Fruit fly (Drosophila melanogaster) whole organism, wandering third instar larva: Measurements from ENCODE around the gene Neu2.

Experiments
- Abd-B ChIP-seq: fragments of >200 bp; optimal IDR thresholded peaks from 2 replicates; lab custom pipeline; 2017; ENCODE audit warnings: missing biosample characterization, missing genetic modification characterization
- CG32264 ChIP-seq: fragments of 200-800 bp; sonication (Bioruptor generic); optimal IDR thresholded peaks from 2 replicates; lab custom pipeline; 2016; ENCODE audit warnings: missing biosample characterization, missing genetic modification characterization
- CG9705 ChIP-seq: fragments of 200-800 bp; sonication (Bioruptor generic); optimal IDR thresholded peaks from 2 replicates; lab custom pipeline; 2018; ENCODE audit warnings: missing biosample characterization, mild to moderate bottlenecking, missing genetic modification characterization
- CrebA ChIP-seq: fragments of 200-800 bp; sonication (Bioruptor generic); optimal IDR thresholded peaks from 2 replicates; lab custom pipeline; 2016; ENCODE audit warnings: missing biosample characterization, mild to moderate bottlenecking, missing genetic modification characterization, borderline replicate concordance
- Dfd ChIP-seq: fragments of >200 bp; optimal IDR thresholded peaks from 2 replicates; lab custom pipeline; 2017; ENCODE audit warnings: missing biosample characterization, missing genetic modification characterization
- Dif ChIP-seq: fragments of 200-275, 200-300 bp; sonication (Bioruptor generic); optimal IDR thresholded peaks from 2 replicates; lab custom pipeline; 2018; ENCODE audit warnings: missing biosample characterization, missing genetic modification characterization; ENCODE audit not compliant: partially characterized antibody
- GATAd ChIP-seq: sonication (Bioruptor generic); optimal IDR thresholded peaks from 2 replicates; lab custom pipeline; 2016; ENCODE audit warnings: missing biosample characterization, missing genetic modification characterization
- HLH106 ChIP-seq: fragments of 200-800 bp; optimal IDR thresholded peaks from 3 replicates; lab custom pipeline; 2019; ENCODE audit warnings: missing biosample characterization, mild to moderate bottlenecking, missing genetic modification characterization, moderate library complexity
- Hnf4 ChIP-seq: fragments of 200-800 bp; sonication (Bioruptor generic); optimal IDR thresholded peaks from 2 replicates; lab custom pipeline; 2016; ENCODE audit warnings: missing biosample characterization, mild to moderate bottlenecking, missing genetic modification characterization
- Hr78 ChIP-seq: fragments of >200 bp; optimal IDR thresholded peaks from 2 replicates; lab custom pipeline; 2017; ENCODE audit warnings: missing biosample characterization, missing genetic modification characterization
- Hr83 ChIP-seq: fragments of 200-300 bp; sonication (Bioruptor generic); optimal IDR thresholded peaks from 2 replicates; lab custom pipeline; 2016; ENCODE audit warnings: missing biosample characterization, mild to moderate bottlenecking, missing genetic modification characterization, moderate library complexity; ENCODE audit not compliant: poor library complexity, severe bottlenecking
- Jra ChIP-seq: sonication (Bioruptor generic); optimal IDR thresholded peaks from 2 replicates; lab custom pipeline; 2016; ENCODE audit warnings: missing biosample characterization, missing genetic modification characterization
- Mio ChIP-seq: sonication (Bioruptor generic); optimal IDR thresholded peaks from 2 replicates; lab custom pipeline; 2016; ENCODE audit warnings: missing biosample characterization, missing genetic modification characterization
- Myc ChIP-seq: fragments of >200 bp; optimal IDR thresholded peaks from 2 replicates; lab custom pipeline; 2017
- N ChIP-seq: fragments of >200 bp; optimal IDR thresholded peaks from 2 replicates; lab custom pipeline; 2018; ENCODE audit warnings: missing biosample characterization, missing external identifiers, missing genetic modification characterization
- OdsH ChIP-seq: fragments of 200-800 bp; sonication (Bioruptor generic); optimal IDR thresholded peaks from 2 replicates; lab custom pipeline; 2016; ENCODE audit warnings: missing biosample characterization, mild to moderate bottlenecking, missing genetic modification characterization
- Rel ChIP-seq, 2 experiments: fragments of 200-800 bp; sonication (Bioruptor generic) in 1 of 2; optimal IDR thresholded peaks; 2 replicates in 1 of 2; 3 replicates in 1 of 2; lab custom pipeline; 2016 to 2019; ENCODE audit warnings: mild to moderate bottlenecking in 2 of 2, missing biosample characterization in 2 of 2, missing genetic modification characterization in 2 of 2, moderate library complexity in 1 of 2
- Sp1 ChIP-seq: fragments of 200-800 bp; sonication (Bioruptor generic); optimal IDR thresholded peaks from 3 replicates; lab custom pipeline; 2019; ENCODE audit warnings: missing biosample characterization, mild to moderate bottlenecking, missing genetic modification characterization, moderate library complexity
- Vsx2 ChIP-seq: fragments of 200-300, 225-300 bp; sonication (Bioruptor generic); optimal IDR thresholded peaks from 2 replicates; lab custom pipeline; 2018; ENCODE audit warnings: missing biosample characterization, missing genetic modification characterization; ENCODE audit not compliant: partially characterized antibody
- br ChIP-seq: fragments of 200-800 bp; sonication (Bioruptor generic); optimal IDR thresholded peaks from 2 replicates; lab custom pipeline; 2016; ENCODE audit warnings: missing biosample characterization, missing genetic modification characterization
- brk ChIP-seq: fragments of 200-800 bp; sonication (Bioruptor generic); optimal IDR thresholded peaks from 2 replicates; lab custom pipeline; 2016; ENCODE audit warnings: missing biosample characterization, mild to moderate bottlenecking, missing genetic modification characterization
- dl ChIP-seq, 2 experiments: fragments of 175-275, 200-275 bp in 1 of 2; fragments of 200-275 bp in 1 of 2; sonication (Bioruptor generic); optimal IDR thresholded peaks; lab custom pipeline; 2018; ENCODE audit warnings: mild to moderate bottlenecking in 2 of 2, missing biosample characterization in 2 of 2, missing genetic modification characterization in 2 of 2, moderate library complexity in 2 of 2; ENCODE audit not compliant: partially characterized antibody in 2 of 2, insufficient read depth in 1 of 2
- dmrt93B ChIP-seq: fragments of 200-800 bp; sonication (Bioruptor generic); optimal IDR thresholded peaks from 2 replicates; lab custom pipeline; 2018; ENCODE audit warnings: missing biosample characterization, mild to moderate bottlenecking, missing genetic modification characterization
- dsf ChIP-seq: sonication (Bioruptor generic); optimal IDR thresholded peaks from 2 replicates; lab custom pipeline; 2016; ENCODE audit warnings: missing biosample characterization, missing genetic modification characterization, borderline replicate concordance
- ey ChIP-seq: fragments of 200-800 bp; sonication (Bioruptor generic); optimal IDR thresholded peaks from 2 replicates; lab custom pipeline; 2016; ENCODE audit warnings: missing biosample characterization, missing genetic modification characterization
- foxo ChIP-seq, 2 experiments: fragments of 200-800 bp; sonication (Bioruptor generic); optimal IDR thresholded peaks; 2 replicates in 1 of 2; 3 replicates in 1 of 2; lab custom pipeline; 2016 to 2017; ENCODE audit warnings: missing biosample characterization in 2 of 2, missing genetic modification characterization in 2 of 2
- fru ChIP-seq: fragments of 200-800 bp; sonication (Bioruptor generic); optimal IDR thresholded peaks from 3 replicates; lab custom pipeline; 2016; ENCODE audit warnings: missing biosample characterization, mild to moderate bottlenecking, missing genetic modification characterization
- h ChIP-seq: fragments of 200-800 bp; sonication (Bioruptor generic); optimal IDR thresholded peaks from 3 replicates; lab custom pipeline; 2016; ENCODE audit warnings: missing biosample characterization, mild to moderate bottlenecking, missing genetic modification characterization
- jim ChIP-seq: fragments of 175-275, 200-325 bp; sonication (Bioruptor generic); optimal IDR thresholded peaks from 2 replicates; lab custom pipeline; 2016; ENCODE audit warnings: missing biosample characterization, mild to moderate bottlenecking, missing genetic modification characterization
- lola ChIP-seq: fragments of >200 bp; optimal IDR thresholded peaks from 2 replicates; lab custom pipeline; 2017; ENCODE audit warnings: missing biosample characterization, missing genetic modification characterization
- pan ChIP-seq: fragments of >200 bp; optimal IDR thresholded peaks from 2 replicates; lab custom pipeline; 2017
- psq ChIP-seq: fragments of 200-800 bp; sonication (Bioruptor generic); optimal IDR thresholded peaks from 3 replicates; lab custom pipeline; 2017; ENCODE audit warnings: missing biosample characterization, mild to moderate bottlenecking, missing genetic modification characterization, moderate library complexity
- rgr ChIP-seq: fragments of 200-800 bp; sonication (Bioruptor generic); optimal IDR thresholded peaks from 3 replicates; lab custom pipeline; 2016; ENCODE audit warnings: missing biosample characterization, mild to moderate bottlenecking, missing genetic modification characterization
- sage ChIP-seq: fragments of 200-800 bp; sonication (Bioruptor generic); optimal IDR thresholded peaks from 2 replicates; lab custom pipeline; 2016; ENCODE audit warnings: missing biosample characterization, mild to moderate bottlenecking, missing genetic modification characterization
- sv ChIP-seq: fragments of 200-800 bp; sonication (Bioruptor generic); optimal IDR thresholded peaks from 3 replicates; lab custom pipeline; 2016; ENCODE audit warnings: missing biosample characterization, missing genetic modification characterization
- tai ChIP-seq: sonication (Bioruptor generic); optimal IDR thresholded peaks from 2 replicates; lab custom pipeline; 2016; ENCODE audit warnings: missing biosample characterization, missing genetic modification characterization
- usp ChIP-seq: fragments of >200 bp; optimal IDR thresholded peaks from 2 replicates; lab custom pipeline; 2017; ENCODE audit warnings: missing biosample characterization, missing genetic modification characterization
- woc ChIP-seq: sonication (Bioruptor generic); optimal IDR thresholded peaks from 2 replicates; lab custom pipeline; 2016; ENCODE audit warnings: missing biosample characterization, mild to moderate bottlenecking, missing genetic modification characterization

Gene Neu2

dm6 chr3L:21509488-21510122 is 19.2 kb upstream of the Neu2 start:
- TF ChIP-seq dl (GFP tag; optimal IDR thresholded peaks at IDR 0.05; lab: Kevin White, UChicago; ENCODE audit: insufficient read depth in 1 of 2, partially characterized antibody in 2 of 2) (peak in 1 of 2 experiments; percentile 64), sv (GFP tag; lab: Kevin White, UChicago) (no peak), woc (GFP tag; lab: Kevin White, UChicago) (peak; percentile 18), N (GFP tag; lab: Kevin White, UChicago) (no peak), Jra (GFP tag; lab: Kevin White, UChicago) (no peak), sage (GFP tag; lab: Kevin White, UChicago) (no peak), Hr83 (GFP tag; lab: Kevin White, UChicago) (no peak), Dfd (no peak), CG32264 (GFP tag; lab: Kevin White, UChicago) (no peak), fru (peak; percentile 19), Abd-B (GFP tag; lab: Kevin White, UChicago) (no peak), Sp1 (GFP tag; lab: Kevin White, UChicago) (peak; percentile 3), Hnf4 (GFP tag; lab: Kevin White, UChicago) (peak; percentile 24), dmrt93B (GFP tag; lab: Kevin White, UChicago) (no peak), Rel (GFP tag; optimal IDR thresholded peaks at IDR 0.05; lab: Kevin White, UChicago) (no peak), Rel (tag; optimal IDR thresholded peaks at IDR 0.05; lab: Kevin White, UChicago) (peak; percentile 65), Hr78 (GFP tag; lab: Kevin White, UChicago) (no peak), Mio (GFP tag; lab: Kevin White, UChicago) (no peak), Vsx2 (no peak), rgr (peak; percentile 39), Myc (no peak), psq (no peak), jim (GFP tag; lab: Kevin White, UChicago) (no peak), pan (lab: Kevin White, UChicago) (no peak), HLH106 (tag; lab: Kevin White, UChicago) (peak; percentile 6), h (GFP tag; lab: Kevin White, UChicago) (peak; percentile 52), usp (GFP tag; lab: Kevin White, UChicago) (no peak), br (GFP tag; lab: Kevin White, UChicago) (no peak), CrebA (GFP tag; lab: Kevin White, UChicago) (no peak), lola (GFP tag; lab: Kevin White, UChicago) (no peak), GATAd (GFP tag; lab: Kevin White, UChicago) (no peak), CG9705 (GFP tag; lab: Kevin White, UChicago) (no peak), tai (GFP tag; lab: Kevin White, UChicago) (no peak), ey (peak; percentile 33), dsf (GFP tag; lab: Kevin White, UChicago) (no peak), brk (GFP tag; lab: Kevin White, UChicago) (peak; percentile 37), foxo (GFP tag; optimal IDR thresholded peaks at IDR 0.05; lab: Kevin White, UChicago) (peak in 1 of 2 experiments; percentile 47), Dif (GFP tag; lab: Kevin White, UChicago) (peak; percentile 41), OdsH (GFP tag; lab: Kevin White, UChicago) (no peak)
- TF ChIP-seq, all 38 proteins: peak for 13

- TF ChIP-seq br (GFP tag; lab: Kevin White, UChicago) (no peak), Rel (GFP tag; optimal IDR thresholded peaks at IDR 0.05; lab: Kevin White, UChicago) (no peak), Rel (tag; optimal IDR thresholded peaks at IDR 0.05; lab: Kevin White, UChicago) (no peak), h (GFP tag; lab: Kevin White, UChicago) (no peak), dsf (GFP tag; lab: Kevin White, UChicago) (no peak), Sp1 (GFP tag; lab: Kevin White, UChicago) (no peak), Vsx2 (no peak), ey (no peak), Mio (GFP tag; lab: Kevin White, UChicago) (no peak), GATAd (GFP tag; lab: Kevin White, UChicago) (no peak), Hr78 (GFP tag; lab: Kevin White, UChicago) (no peak), sage (GFP tag; lab: Kevin White, UChicago) (no peak), psq (no peak), pan (lab: Kevin White, UChicago) (no peak)
Observed at dm6 chr3L:21508621-21509020, 18.2 kb upstream of the Neu2 start.
